Fruit fly (Drosophila melanogaster): ENCODE measurements around the gene pod1.

Gene pod1

DNA sequence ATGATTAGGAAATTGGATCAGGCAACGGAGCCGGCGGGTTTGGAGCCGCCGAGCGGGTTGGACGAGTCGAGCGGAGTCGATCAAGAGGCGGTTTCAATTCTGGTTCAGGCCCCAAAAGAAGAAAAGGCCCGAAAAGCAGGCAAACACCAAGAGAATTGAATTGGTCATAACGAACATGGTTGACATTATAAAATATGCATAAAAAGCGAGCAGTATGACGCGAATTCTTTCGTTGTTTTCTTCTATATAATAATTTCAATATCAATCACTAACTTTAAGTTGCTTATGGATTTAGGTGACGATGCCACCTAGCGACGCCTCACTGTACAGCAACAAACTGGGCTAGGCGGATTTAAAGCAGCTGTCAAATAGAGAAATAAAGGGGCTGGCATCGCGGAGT, 10.6 kb upstream of the pod1 start:
- TF ChIP-seq pan (optimal IDR thresholded peaks at IDR 0.05) (no peak), CG8478 (optimal IDR thresholded peaks at IDR 0.05) (no peak), usp (GFP tag; optimal IDR thresholded peaks at IDR 0.05) (no peak), psq (optimal IDR thresholded peaks at IDR 0.05) (no peak), Dll (optimal IDR thresholded peaks at IDR 0.05) (no peak), EcR (GFP tag; optimal IDR thresholded peaks at IDR 0.05) (no peak)

DNA sequence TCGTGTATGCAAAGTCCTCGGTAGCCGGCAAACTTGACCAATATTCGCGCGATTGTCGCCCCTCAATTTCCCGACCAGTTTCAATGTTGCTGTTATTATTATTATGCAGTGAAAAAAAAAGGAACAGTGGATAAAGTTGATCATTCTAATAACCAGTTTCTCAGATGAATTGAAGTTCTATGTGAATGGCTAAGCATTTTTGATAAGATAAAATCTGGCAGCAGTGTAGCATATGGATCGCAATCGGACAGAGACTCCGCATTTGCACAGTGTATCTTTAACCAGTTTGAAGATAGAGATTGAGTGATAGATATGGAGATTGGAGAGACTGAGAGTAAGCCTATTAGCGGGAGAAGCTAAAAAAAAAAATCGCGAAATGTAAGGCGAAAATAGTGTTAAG, 10.1 kb upstream of the pod1 start:
- TF ChIP-seq EcR (GFP tag; optimal IDR thresholded peaks at IDR 0.05) (no peak), psq (optimal IDR thresholded peaks at IDR 0.05) (no peak), Dll (optimal IDR thresholded peaks at IDR 0.05) (no peak), CG8478 (optimal IDR thresholded peaks at IDR 0.05) (no peak), pan (optimal IDR thresholded peaks at IDR 0.05) (no peak), usp (GFP tag; optimal IDR thresholded peaks at IDR 0.05) (no peak)

DNA sequence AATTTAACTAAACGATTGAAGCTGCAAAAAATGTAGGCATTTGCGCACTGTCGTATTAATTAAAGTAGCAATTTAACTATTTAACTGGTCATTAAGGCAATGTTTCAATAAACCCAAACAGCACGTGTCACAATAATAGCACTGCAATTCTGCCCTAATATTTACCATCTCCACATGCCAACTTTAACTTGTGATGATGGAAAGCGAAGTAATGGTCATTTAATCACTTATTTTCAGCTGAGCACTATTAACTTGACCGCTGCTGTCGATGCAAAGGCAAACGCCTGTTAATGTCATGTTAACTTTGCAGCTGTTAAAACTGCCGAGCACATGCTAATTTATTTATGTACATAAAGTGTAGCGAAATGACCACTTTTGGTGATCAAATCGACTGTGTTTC, 9.3 kb upstream of the pod1 start:
- TF ChIP-seq usp (GFP tag; optimal IDR thresholded peaks at IDR 0.05), result no peak
- TF ChIP-seq EcR (GFP tag; optimal IDR thresholded peaks at IDR 0.05), result no peak
- no peak for TF ChIP-seq Dll (optimal IDR thresholded peaks at IDR 0.05)
- TF ChIP-seq psq (optimal IDR thresholded peaks at IDR 0.05), result no peak
- no peak for TF ChIP-seq CG8478 (optimal IDR thresholded peaks at IDR 0.05)
- TF ChIP-seq pan (optimal IDR thresholded peaks at IDR 0.05), result no peak

DNA sequence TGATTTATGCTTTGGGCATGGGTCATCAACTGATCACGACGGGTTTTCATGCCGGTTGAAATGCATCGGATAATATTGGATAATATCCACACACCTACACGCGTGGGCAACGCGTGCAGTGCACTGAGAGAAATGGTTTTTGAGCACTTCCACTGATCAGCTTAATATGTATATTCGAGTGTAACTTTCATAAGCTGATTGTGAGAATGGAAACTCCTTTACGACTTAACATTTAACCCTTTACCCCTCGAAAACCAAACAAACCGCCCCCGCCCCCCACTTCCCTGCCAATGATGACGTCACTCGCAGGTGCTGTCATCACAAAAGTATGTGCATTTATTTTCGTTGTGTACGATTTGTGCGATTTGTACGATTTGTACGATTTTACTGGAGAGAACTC, 8.7 kb upstream of the pod1 start:
- TF ChIP-seq pan (optimal IDR thresholded peaks at IDR 0.05), result no peak
- no peak for TF ChIP-seq usp (GFP tag; optimal IDR thresholded peaks at IDR 0.05)
- TF ChIP-seq EcR (GFP tag; optimal IDR thresholded peaks at IDR 0.05), result no peak
- TF ChIP-seq CG8478 (optimal IDR thresholded peaks at IDR 0.05), result no peak
- TF ChIP-seq psq (optimal IDR thresholded peaks at IDR 0.05), result no peak
- TF ChIP-seq Dll (optimal IDR thresholded peaks at IDR 0.05), result no peak

DNA sequence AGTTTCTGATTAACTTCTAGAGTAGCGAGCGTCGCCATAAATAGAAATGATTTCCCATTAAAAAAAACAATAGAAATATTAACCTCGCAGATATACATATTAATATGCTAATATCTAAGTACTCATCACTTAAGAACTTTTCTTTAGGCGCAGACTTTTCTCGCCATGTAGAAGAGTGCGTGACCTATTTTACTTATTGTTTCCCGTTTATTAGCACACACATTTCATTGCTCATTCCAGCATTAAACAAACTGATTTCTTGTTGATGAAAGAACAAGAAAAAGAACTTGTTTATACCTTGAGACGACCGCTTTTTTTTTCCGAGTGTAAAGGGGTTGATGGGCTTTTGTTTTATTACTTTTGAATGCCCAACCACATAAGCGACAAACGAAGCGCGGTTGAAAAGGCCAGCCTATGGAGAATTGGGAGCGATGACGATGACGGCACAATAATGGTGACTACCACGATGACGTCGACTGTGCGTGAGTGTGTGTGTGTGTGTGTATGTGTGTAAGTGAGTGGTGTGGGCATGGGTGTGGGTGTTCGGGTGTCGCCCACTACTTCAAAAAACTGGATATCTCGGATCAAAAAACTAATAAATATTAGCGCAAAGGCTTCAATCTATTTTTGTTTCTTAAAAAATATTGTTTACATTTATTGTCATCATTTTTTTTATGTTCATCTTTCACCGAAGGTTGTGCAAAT, 7.3 kb upstream of the pod1 start:
- no peak for TF ChIP-seq pan (optimal IDR thresholded peaks at IDR 0.05)
- no peak for TF ChIP-seq psq (optimal IDR thresholded peaks at IDR 0.05)
- no peak for TF ChIP-seq CG8478 (optimal IDR thresholded peaks at IDR 0.05)
- no peak for TF ChIP-seq Dll (optimal IDR thresholded peaks at IDR 0.05)
- no peak for TF ChIP-seq EcR (GFP tag; optimal IDR thresholded peaks at IDR 0.05)
- TF ChIP-seq usp (GFP tag; optimal IDR thresholded peaks at IDR 0.05), result no peak

DNA sequence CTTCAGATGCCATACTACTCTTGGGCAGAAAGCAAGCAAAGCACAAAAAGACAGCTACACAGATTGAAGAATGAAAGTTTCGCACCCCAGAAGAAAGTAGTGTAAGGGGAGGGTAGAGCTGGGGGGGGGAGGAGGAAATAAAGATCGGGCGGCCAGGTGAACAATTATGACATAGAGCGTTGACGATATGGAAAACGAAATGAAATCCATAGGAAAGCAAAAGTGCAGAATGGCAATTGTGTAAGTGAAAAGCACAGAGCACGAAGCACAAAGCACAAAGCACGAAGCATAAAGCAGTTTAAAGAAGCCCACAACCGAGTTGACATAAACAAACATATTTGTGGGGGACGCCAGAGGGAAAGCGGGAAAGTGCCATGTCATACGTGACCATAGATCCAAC, 6.5 kb upstream of the pod1 start:
- TF ChIP-seq Dll (optimal IDR thresholded peaks at IDR 0.05), result no peak
- no peak for TF ChIP-seq psq (optimal IDR thresholded peaks at IDR 0.05)

DNA sequence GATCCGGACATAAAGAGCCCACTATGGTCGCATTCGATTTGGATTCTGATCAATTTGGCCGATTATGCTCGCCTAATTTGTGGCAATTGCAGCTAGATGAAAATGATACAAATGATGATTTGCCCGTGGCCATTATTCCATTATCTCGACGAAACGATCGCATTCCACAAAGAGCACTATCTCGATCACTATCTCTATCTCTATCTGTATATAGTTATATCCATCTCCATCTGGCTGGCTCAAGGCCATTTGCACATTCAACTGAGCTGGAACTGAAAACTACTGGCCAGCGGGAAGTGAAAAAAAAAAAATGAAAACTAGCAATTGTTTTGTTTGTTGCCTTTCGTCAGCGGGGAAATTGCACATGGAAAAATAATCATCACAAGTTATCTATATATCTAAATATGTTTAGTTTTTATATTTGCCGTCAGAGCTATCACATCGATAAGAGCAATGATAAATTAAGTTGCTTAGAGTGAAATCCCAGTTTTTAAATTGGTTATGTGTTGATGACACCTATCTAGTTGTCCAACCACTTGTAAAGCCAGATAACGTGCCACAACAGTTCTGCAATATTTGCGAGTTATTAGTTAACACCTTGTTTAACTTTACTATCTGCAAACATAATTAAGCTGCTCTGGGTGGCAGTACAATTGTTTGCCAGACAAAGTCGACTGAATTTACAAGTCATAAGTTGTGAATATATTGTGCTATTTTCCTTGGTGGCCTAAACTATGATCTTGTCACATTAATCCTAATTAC, 4.0 kb upstream of the pod1 start:
- TF ChIP-seq pan (optimal IDR thresholded peaks at IDR 0.05) (no peak), CG8478 (optimal IDR thresholded peaks at IDR 0.05) (no peak), usp (GFP tag; optimal IDR thresholded peaks at IDR 0.05) (no peak), Dll (optimal IDR thresholded peaks at IDR 0.05) (no peak), EcR (GFP tag; optimal IDR thresholded peaks at IDR 0.05) (no peak), psq (optimal IDR thresholded peaks at IDR 0.05) (no peak)

DNA sequence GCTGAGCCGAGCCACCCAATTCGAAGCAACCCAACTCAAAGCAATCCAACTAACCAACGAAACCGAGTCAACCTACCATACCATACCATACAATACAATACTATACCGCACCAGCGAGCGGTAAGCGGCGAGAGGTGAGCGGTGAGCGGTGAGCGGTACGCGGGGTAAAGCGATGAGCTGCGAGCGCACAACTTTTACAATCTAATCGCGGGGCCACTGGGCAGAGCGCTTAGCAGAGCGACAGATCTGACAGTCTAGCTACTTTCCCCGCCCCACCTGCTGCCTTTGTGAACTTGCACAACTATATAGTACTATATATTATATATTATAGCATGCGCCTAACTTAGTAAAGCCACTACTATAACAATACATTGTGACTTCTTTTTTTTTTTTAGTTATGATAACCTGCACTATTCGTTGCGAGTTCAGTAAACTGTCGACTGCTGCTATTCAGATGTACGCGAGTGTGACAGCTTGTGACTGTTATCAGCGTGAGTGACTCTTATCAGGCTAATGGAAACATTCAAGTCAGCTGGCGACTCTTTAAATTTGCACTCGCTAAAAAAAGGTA, 2.7 kb upstream of the pod1 start:
- no peak for TF ChIP-seq CG8478 (optimal IDR thresholded peaks at IDR 0.05)
- no peak for TF ChIP-seq psq (optimal IDR thresholded peaks at IDR 0.05)
- no peak for TF ChIP-seq usp (GFP tag; optimal IDR thresholded peaks at IDR 0.05)
- no peak for TF ChIP-seq Dll (optimal IDR thresholded peaks at IDR 0.05)
- TF ChIP-seq pan (optimal IDR thresholded peaks at IDR 0.05), result no peak
- TF ChIP-seq EcR (GFP tag; optimal IDR thresholded peaks at IDR 0.05), result no peak

DNA sequence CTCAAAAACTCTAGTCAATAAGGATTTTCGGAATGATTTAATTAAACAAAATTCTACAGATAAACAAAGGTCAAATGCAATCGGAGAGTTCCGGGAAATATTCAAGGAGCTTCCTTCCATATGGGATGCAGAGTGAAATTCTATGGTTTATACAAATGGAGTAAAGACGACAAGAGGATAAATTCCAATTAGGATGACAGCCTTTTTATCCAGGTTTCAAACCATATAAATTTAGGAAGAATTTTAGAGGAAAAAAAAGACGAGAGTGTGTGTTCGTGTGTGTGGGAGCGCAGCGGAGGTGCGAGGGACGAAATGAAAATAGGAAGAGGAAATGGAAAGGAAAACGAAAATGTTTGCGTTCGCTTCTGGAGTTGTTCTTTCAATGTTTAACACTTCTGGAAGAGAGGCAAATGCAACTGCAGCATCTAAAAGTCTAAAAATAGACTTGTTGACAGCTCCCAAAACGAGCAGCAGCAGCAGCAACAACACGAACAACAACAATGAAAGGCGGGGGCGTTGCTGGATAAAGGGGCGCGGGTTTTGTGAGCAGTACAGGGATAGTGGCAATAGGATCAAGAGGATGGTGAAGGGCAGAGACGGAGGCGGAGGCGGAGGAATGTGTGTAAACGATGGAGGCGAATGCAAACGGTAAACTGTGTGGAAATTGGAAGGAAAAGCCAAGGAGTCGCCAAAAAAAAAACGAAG, 956 bp upstream of the pod1 start:
- no peak for TF ChIP-seq usp (GFP tag; optimal IDR thresholded peaks at IDR 0.05)

DNA sequence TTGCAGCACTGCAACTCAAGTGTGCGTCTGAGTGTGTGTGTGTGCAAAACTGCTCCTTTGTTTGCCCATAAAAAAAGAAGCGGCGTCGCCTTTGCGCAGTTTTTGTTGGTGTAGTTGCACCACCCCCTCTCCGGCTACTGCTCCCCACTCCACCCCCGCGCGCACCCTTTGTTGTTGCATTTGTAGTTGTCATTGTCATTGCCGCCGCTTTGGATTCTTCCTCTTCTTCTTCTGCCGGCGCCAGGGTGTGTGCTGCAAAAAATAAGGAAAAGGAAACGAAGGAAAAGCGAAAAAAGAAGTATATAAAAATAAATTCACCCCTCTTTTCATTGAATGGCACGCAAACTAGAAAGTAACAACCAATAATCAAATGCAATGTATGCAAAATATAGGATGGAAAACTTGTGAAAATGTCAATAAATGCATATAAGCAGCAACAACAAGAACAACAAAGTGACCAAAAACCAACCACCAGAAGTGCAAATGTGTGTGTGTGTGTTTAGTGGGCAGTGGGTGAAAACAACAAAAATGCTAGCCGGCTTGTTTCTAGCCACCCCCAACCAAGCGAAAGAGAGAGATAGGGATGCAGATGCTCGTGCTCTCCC, 498 bp downstream of the pod1 start:
- no peak for TF ChIP-seq CG8478 (optimal IDR thresholded peaks at IDR 0.05)
- no peak for TF ChIP-seq psq (optimal IDR thresholded peaks at IDR 0.05)
- TF ChIP-seq pan (optimal IDR thresholded peaks at IDR 0.05), result no peak
- no peak for TF ChIP-seq Dll (optimal IDR thresholded peaks at IDR 0.05)
- TF ChIP-seq usp (GFP tag; optimal IDR thresholded peaks at IDR 0.05), result no peak
- TF ChIP-seq EcR (GFP tag; optimal IDR thresholded peaks at IDR 0.05), result no peak

DNA sequence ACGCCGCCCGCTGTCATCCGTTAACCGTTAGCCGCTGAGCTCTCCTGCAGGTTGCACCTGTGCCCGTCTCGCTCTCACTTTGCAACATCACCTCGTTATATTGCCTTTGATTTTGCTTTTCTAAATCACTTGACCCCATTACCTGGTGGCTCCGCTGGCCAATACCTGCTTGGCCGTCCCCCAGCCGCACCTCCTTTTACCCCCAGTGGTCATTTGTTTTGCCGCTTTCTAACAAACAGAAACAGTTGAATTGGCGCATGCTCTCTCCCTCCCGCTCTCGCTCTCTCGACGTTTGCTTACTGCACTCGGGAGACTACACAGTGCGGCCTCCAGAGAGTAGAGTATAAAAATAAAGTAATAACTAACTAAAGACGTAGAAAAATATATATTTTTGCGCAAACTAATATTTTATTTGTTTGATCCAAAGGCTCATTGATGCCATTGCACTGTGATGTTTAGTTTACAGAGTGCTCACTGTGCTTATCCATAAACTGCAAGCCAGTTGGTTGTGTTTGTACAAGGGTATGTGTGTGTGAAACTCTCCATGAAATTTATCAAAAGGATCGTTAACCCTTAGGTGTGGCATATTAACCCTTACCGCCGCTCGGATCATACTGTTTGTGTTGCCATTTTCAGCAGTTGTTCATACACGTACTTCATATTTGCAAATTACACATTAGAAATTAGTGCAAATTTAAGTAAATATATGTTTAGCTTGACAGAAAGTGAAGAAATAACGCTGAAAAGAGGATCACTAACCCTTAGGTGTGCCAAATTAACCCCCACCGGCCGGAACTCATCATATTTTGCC, 1.2 kb downstream of the pod1 start:
- TF ChIP-seq Dll (optimal IDR thresholded peaks at IDR 0.05) (peak; percentile 81), EcR (GFP tag; optimal IDR thresholded peaks at IDR 0.05) (no peak)
